Worm (Caenorhabditis elegans) whole organism, midembryonic: ENCODE results near the gene F53C3.11.

ENCODE experiments used
- T22C8.4 ChIP-seq: fragments of 200-800 bp; sonication (Bioruptor generic); IDR thresholded peaks from 2 replicates; pipeline ENCODE4 v1.3.6; 2022; ENCODE audit warnings: missing genetic modification characterization, missing compliant biosample characterization
- ztf-23 ChIP-seq: fragments of 200-800 bp; sonication (Bioruptor generic); IDR thresholded peaks from 2 replicates; pipeline ENCODE4 v1.3.6; 2022; ENCODE audit warnings: missing genetic modification reagents, missing genetic modification characterization, missing compliant biosample characterization

DNA sequence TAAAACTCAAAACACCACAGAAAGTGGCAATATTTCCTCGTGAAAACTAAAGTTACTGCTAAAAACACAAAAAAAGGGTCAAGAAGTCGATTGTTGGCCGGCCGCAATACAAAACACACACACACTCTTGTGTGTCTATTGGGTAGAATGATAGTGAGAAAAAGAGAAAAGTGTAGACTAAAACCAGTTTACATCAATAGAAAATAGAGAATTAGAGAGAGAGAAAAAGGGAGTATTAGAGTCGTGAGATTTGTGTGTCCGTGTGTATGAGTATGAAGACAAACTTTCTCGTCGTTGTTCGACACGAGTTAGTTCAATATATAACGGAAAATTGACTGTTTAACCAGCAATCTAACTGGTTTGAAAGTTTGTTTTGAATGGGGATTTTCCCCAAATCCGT, 22.9 kb upstream of the F53C3.11 start:
- no peak for TF ChIP-seq ztf-23 (GFP tag; lab: Robert Waterston, UW)
- TF ChIP-seq T22C8.4: no peak
